Worm (Caenorhabditis elegans) whole organism, mixed stage, embryonic: Measurements from ENCODE around the gene fndc-1.

Experiments used
- M03D4.4 ChIP-seq: sonication (generic microtip); optimal IDR thresholded peaks from 2 replicates; lab custom pipeline; 2017; ENCODE audit warnings: mild to moderate bottlenecking, missing genetic modification characterization, missing compliant biosample characterization
- bed-3 ChIP-seq: fragments of 200-800 bp; sonication (Bioruptor generic); optimal IDR thresholded peaks from 3 replicates; lab custom pipeline; 2018; ENCODE audit warnings: mild to moderate bottlenecking, missing genetic modification characterization, moderate library complexity, missing compliant biosample characterization
- blmp-1 ChIP-seq: fragments of 150-350 bp; optimal IDR thresholded peaks from 2 replicates; lab custom pipeline; 2014; ENCODE audit warnings: missing biosample characterization, missing genetic modification characterization
- ceh-39 ChIP-seq: fragments of 150-350 bp; optimal IDR thresholded peaks from 2 replicates; lab custom pipeline; 2014; ENCODE audit warnings: missing biosample characterization, missing genetic modification characterization
- ceh-43 ChIP-seq: fragments of 200-800 bp; sonication (Bioruptor generic); optimal IDR thresholded peaks from 2 replicates; lab custom pipeline; 2018; ENCODE audit warnings: mild to moderate bottlenecking, missing genetic modification characterization, moderate library complexity, missing compliant biosample characterization
- ceh-83 ChIP-seq: fragments of 200-800 bp; sonication (Bioruptor generic); optimal IDR thresholded peaks from 2 replicates; lab custom pipeline; 2018; ENCODE audit warnings: mild to moderate bottlenecking, missing genetic modification characterization, missing compliant biosample characterization
- ces-1 ChIP-seq: fragments of 150-350 bp; optimal IDR thresholded peaks from 2 replicates; lab custom pipeline; 2014; ENCODE audit warnings: missing biosample characterization, missing genetic modification reagents, missing genetic modification characterization
- cnd-1 ChIP-seq: fragments of 200-800 bp; sonication (Bioruptor generic); optimal IDR thresholded peaks from 2 replicates; lab custom pipeline; 2018; ENCODE audit warnings: mild to moderate bottlenecking, missing genetic modification characterization, missing compliant biosample characterization
- drap-1 ChIP-seq: fragments of 200-800 bp; sonication (Bioruptor generic); optimal IDR thresholded peaks from 3 replicates; lab custom pipeline; 2018; ENCODE audit warnings: mild to moderate bottlenecking, missing genetic modification characterization, missing compliant biosample characterization
- elt-1 ChIP-seq: sonication (generic microtip); optimal IDR thresholded peaks from 2 replicates; lab custom pipeline; 2017; ENCODE audit warnings: missing genetic modification characterization, mild to moderate bottlenecking, missing compliant biosample characterization, antibody characterized with exemption, moderate library complexity, borderline replicate concordance; ENCODE audit not compliant: insufficient read depth
- elt-3 ChIP-seq: fragments of 150-350 bp; optimal IDR thresholded peaks from 2 replicates; lab custom pipeline; 2014; ENCODE audit warnings: missing biosample characterization, missing genetic modification characterization
- flh-1 ChIP-seq: fragments of 200-800 bp; sonication (Bioruptor generic); optimal IDR thresholded peaks from 2 replicates; lab custom pipeline; 2018; ENCODE audit warnings: mild to moderate bottlenecking, missing genetic modification characterization, moderate library complexity, missing compliant biosample characterization
- ham-2 ChIP-seq: fragments of 200-800 bp; sonication (Bioruptor generic); optimal IDR thresholded peaks from 2 replicates; lab custom pipeline; 2018; ENCODE audit warnings: mild to moderate bottlenecking, missing genetic modification characterization, missing compliant biosample characterization
- hlh-1 ChIP-seq: fragments of 150-350 bp; optimal IDR thresholded peaks from 2 replicates; lab custom pipeline; 2014; ENCODE audit warnings: missing biosample characterization, missing genetic modification reagents, missing genetic modification characterization
- lin-13 ChIP-seq: fragments of 150-350 bp; optimal IDR thresholded peaks from 2 replicates; lab custom pipeline; 2014; ENCODE audit warnings: missing biosample characterization, missing genetic modification characterization
- lin-32 ChIP-seq: fragments of 200-800 bp; sonication (Bioruptor generic); optimal IDR thresholded peaks from 2 replicates; lab custom pipeline; 2018; ENCODE audit warnings: mild to moderate bottlenecking, missing genetic modification characterization, missing compliant biosample characterization
- lsy-2 ChIP-seq: fragments of 150-350 bp; optimal IDR thresholded peaks from 2 replicates; lab custom pipeline; 2014; ENCODE audit warnings: missing biosample characterization, missing genetic modification characterization
- mab-5 ChIP-seq: fragments of 150-350 bp; optimal IDR thresholded peaks from 2 replicates; lab custom pipeline; 2014; ENCODE audit warnings: missing biosample characterization, missing genetic modification characterization
- mep-1 ChIP-seq: fragments of 150-350 bp; optimal IDR thresholded peaks from 2 replicates; lab custom pipeline; 2017; ENCODE audit warnings: missing biosample characterization, missing genetic modification reagents, missing genetic modification characterization, inconsistent platforms
- mls-2 ChIP-seq: sonication (generic microtip); optimal IDR thresholded peaks from 2 replicates; lab custom pipeline; 2016; ENCODE audit warnings: mild to moderate bottlenecking, missing genetic modification characterization, moderate library complexity, missing compliant biosample characterization
- nhr-12 ChIP-seq: fragments of 150-350 bp; optimal IDR thresholded peaks from 2 replicates; lab custom pipeline; 2014; ENCODE audit warnings: missing biosample characterization, missing genetic modification characterization
- nhr-2 ChIP-seq: fragments of 150-350 bp; optimal IDR thresholded peaks from 2 replicates; lab custom pipeline; 2014; ENCODE audit warnings: missing biosample characterization, missing genetic modification characterization
- nhr-237 ChIP-seq: fragments of 150-350 bp; optimal IDR thresholded peaks from 2 replicates; lab custom pipeline; 2014; ENCODE audit warnings: missing biosample characterization, missing genetic modification characterization
- nhr-28 ChIP-seq: fragments of 150-350 bp; optimal IDR thresholded peaks from 2 replicates; lab custom pipeline; 2014; ENCODE audit warnings: missing biosample characterization, missing genetic modification characterization
- nhr-76 ChIP-seq: sonication (generic microtip); optimal IDR thresholded peaks from 2 replicates; lab custom pipeline; 2017; ENCODE audit warnings: missing biosample characterization, missing genetic modification characterization
- pha-4 ChIP-seq: fragments of 150-350 bp; optimal IDR thresholded peaks from 2 replicates; lab custom pipeline; 2018; ENCODE audit warnings: missing biosample characterization, missing genetic modification reagents, missing genetic modification characterization
- sem-2 ChIP-seq: fragments of 200-800 bp; sonication (Bioruptor generic); optimal IDR thresholded peaks from 2 replicates; lab custom pipeline; 2018; ENCODE audit warnings: mild to moderate bottlenecking, missing genetic modification characterization, missing compliant biosample characterization
- snpc-4 ChIP-seq: fragments of 150-350 bp; optimal IDR thresholded peaks from 2 replicates; lab custom pipeline; 2014; ENCODE audit warnings: missing biosample characterization, missing genetic modification characterization
- sptf-1 ChIP-seq: sonication (generic microtip); optimal IDR thresholded peaks from 2 replicates; lab custom pipeline; 2017; ENCODE audit warnings: mild to moderate bottlenecking, missing genetic modification characterization, moderate library complexity, missing compliant biosample characterization
- tbx-8 ChIP-seq: fragments of 200-800 bp; sonication (Bioruptor generic); optimal IDR thresholded peaks from 2 replicates; lab custom pipeline; 2018; ENCODE audit warnings: mild to moderate bottlenecking, missing genetic modification characterization, moderate library complexity, missing compliant biosample characterization
- unc-120 ChIP-seq: sonication (generic microtip); optimal IDR thresholded peaks from 2 replicates; lab custom pipeline; 2017; ENCODE audit warnings: missing genetic modification characterization, missing compliant biosample characterization; ENCODE audit not compliant: poor library complexity, severe bottlenecking
- unc-39 ChIP-seq: fragments of 150-350 bp; optimal IDR thresholded peaks from 2 replicates; lab custom pipeline; 2014; ENCODE audit warnings: missing biosample characterization, missing genetic modification characterization
- unc-62 ChIP-seq: fragments of 150-350 bp; optimal IDR thresholded peaks from 2 replicates; lab custom pipeline; 2014; ENCODE audit warnings: missing biosample characterization, missing genetic modification reagents, missing genetic modification characterization
- zip-8 ChIP-seq: fragments of 150-350 bp; optimal IDR thresholded peaks from 2 replicates; lab custom pipeline; 2014; ENCODE audit warnings: missing biosample characterization, missing genetic modification characterization
- ztf-11 ChIP-seq: fragments of 150-350 bp; optimal IDR thresholded peaks from 2 replicates; lab custom pipeline; 2014; ENCODE audit warnings: missing biosample characterization, missing genetic modification characterization

The fndc-1 gene

DNA sequence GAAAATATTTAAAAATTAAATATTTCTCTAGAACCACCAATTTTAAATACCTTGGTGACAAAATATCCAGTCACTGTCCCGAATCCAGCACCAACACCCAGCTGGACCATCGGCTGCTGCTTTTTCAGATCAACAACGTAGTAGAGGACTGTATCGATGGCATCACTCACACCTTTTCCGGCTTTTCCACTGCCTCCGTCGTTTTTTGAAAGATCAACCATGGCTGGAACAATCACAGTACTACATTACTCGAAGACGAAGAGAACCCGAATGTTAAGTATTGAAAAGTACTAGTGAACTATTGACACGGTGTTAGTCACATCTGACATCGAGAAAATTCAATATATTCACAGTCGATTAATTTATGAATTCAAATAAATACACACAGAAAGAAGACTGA, at the start of gene fndc-1:
Gene fndc-1, minus strand, starts transcription at position 227 of the 400 bp plus-strand sequence.
- TF ChIP-seq bed-3 (GFP tag; lab: Kevin White, UChicago) (no peak), elt-1 (no peak), mep-1 (no peak), drap-1 (GFP tag; lab: Kevin White, UChicago) (no peak), tbx-8 (GFP tag; lab: Kevin White, UChicago) (no peak), ceh-83 (GFP tag; lab: Kevin White, UChicago) (no peak), cnd-1 (tag; lab: Kevin White, UChicago) (no peak), ceh-43 (GFP tag; lab: Kevin White, UChicago) (no peak), unc-62 (no peak), nhr-76 (no peak), nhr-12 (no peak), lin-13 (no peak), unc-39 (no peak), elt-3 (no peak), snpc-4 (no peak), lsy-2 (tag; lab: Kevin White, UChicago) (no peak)

DNA sequence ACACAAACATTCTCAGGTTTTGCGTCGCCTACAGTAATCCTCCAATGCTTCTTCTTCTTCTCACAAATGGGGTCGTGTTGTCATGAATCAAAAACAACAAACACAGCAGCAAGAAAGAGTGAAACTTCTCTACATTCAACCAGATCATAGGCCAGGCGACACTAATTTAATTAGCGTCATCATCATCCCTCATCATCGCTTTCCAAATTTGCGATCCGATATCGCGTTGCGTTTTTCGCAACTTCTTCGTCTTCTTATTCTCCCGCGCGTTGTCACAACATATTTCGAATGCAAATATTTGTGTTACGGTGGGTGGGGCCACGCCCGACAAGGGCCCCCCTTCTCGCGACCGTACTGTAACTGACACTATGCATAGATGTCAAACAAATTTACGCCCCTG, 49.3 kb upstream of the fndc-1 start:
- no peak for TF ChIP-seq mab-5
- TF ChIP-seq ztf-11 (tag; lab: Kevin White, UChicago), result no peak
- no peak for TF ChIP-seq tbx-8 (GFP tag; lab: Kevin White, UChicago)
- TF ChIP-seq cnd-1 (tag; lab: Kevin White, UChicago), result no peak
- TF ChIP-seq lsy-2 (tag; lab: Kevin White, UChicago), result no peak
- no peak for TF ChIP-seq flh-1 (GFP tag; lab: Kevin White, UChicago)
- no peak for TF ChIP-seq unc-39
- TF ChIP-seq, all 35 proteins: peak for 0

DNA sequence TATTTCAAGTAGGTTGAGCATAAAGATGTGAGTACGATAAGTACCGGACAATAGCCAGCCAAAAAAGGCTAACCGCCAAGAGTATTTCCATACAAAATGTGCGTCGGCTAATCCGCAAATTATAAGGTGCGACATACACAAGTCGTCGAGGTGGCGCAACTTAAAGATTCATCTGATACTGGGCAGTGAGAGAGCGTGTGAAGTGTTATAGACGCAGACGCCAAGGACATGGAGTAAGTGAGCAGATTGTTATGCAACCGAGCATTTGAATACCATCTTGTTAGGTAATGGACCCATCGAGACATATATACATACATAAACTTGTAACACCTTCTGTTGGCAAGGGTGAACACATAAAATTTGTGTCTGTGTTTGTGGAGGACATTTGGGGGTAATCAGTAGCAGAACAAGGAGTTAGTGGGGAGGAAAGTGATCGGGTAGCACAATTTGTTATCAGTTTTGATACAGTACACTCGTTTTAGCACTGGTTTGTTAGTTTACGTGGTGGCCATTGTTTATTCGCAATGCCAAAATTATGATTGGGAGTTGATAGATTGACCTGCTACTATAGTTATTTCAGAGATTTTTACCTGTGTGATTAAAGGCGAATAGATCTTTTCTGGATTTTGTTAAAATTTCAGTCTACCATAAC, 48.3 kb upstream of the fndc-1 start:
- TF ChIP-seq ceh-83 (GFP tag; lab: Kevin White, UChicago), result peak; percentile 2
- no peak for TF ChIP-seq nhr-237
- no peak for TF ChIP-seq M03D4.4 (tag; lab: Kevin White, UChicago)
- TF ChIP-seq bed-3 (GFP tag; lab: Kevin White, UChicago), result no peak
- TF ChIP-seq flh-1 (GFP tag; lab: Kevin White, UChicago), result no peak
- no peak for TF ChIP-seq cnd-1 (tag; lab: Kevin White, UChicago)
- TF ChIP-seq nhr-76, result no peak
- no peak for TF ChIP-seq nhr-12
- no peak for TF ChIP-seq tbx-8 (GFP tag; lab: Kevin White, UChicago)
- no peak for TF ChIP-seq drap-1 (GFP tag; lab: Kevin White, UChicago)
- no peak for TF ChIP-seq ceh-43 (GFP tag; lab: Kevin White, UChicago)
- TF ChIP-seq mep-1, result no peak
- TF ChIP-seq nhr-2 (tag; lab: Kevin White, UChicago), result peak; percentile 95
- TF ChIP-seq elt-3, result no peak
- no peak for TF ChIP-seq unc-120 (tag; lab: Kevin White, UChicago)
- TF ChIP-seq nhr-28, result no peak
- TF ChIP-seq sem-2 (GFP tag; lab: Kevin White, UChicago), result no peak
- TF ChIP-seq ces-1, result no peak
- TF ChIP-seq elt-1, result no peak
- TF ChIP-seq hlh-1, result no peak
- TF ChIP-seq lin-32 (GFP tag; lab: Kevin White, UChicago), result no peak
- no peak for TF ChIP-seq pha-4 (tag; lab: Kevin White, UChicago)
- TF ChIP-seq unc-62, result no peak
- TF ChIP-seq lsy-2 (tag; lab: Kevin White, UChicago), result no peak
- no peak for TF ChIP-seq ceh-39 (tag; lab: Kevin White, UChicago)
- TF ChIP-seq lin-13, result no peak
- TF ChIP-seq sptf-1 (tag; lab: Kevin White, UChicago), result peak; percentile 35
- no peak for TF ChIP-seq ztf-11 (tag; lab: Kevin White, UChicago)
- TF ChIP-seq ham-2 (GFP tag; lab: Kevin White, UChicago), result peak; percentile 5
- no peak for TF ChIP-seq unc-39
- TF ChIP-seq zip-8, result peak; percentile 12
- TF ChIP-seq mls-2 (tag; lab: Kevin White, UChicago), result no peak
- no peak for TF ChIP-seq snpc-4
- TF ChIP-seq blmp-1 (tag; lab: Kevin White, UChicago), result no peak
- TF ChIP-seq mab-5, result no peak

DNA sequence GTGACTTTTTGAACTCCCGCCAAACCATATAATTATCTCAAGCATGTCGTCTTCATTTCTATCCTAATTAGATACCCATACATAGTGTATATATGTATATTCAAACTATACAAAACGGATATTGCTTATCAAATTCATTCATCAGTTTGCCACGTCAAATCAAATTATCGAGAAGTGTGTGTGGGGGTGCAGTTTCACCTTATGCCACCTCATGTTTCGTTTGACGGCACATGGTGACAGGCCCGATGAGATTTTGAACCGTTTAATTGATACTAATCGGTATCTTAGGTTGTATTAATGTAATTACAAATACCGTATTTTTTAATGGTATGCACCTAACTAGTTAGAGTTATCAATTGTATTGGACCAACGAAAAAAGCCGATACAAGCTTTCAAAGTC, 47.6 kb upstream of the fndc-1 start:
- TF ChIP-seq flh-1 (GFP tag; lab: Kevin White, UChicago) (no peak), bed-3 (GFP tag; lab: Kevin White, UChicago) (no peak), M03D4.4 (tag; lab: Kevin White, UChicago) (no peak), unc-120 (tag; lab: Kevin White, UChicago) (no peak), snpc-4 (no peak), nhr-28 (no peak), blmp-1 (tag; lab: Kevin White, UChicago) (peak; percentile 32), lin-32 (GFP tag; lab: Kevin White, UChicago) (no peak), zip-8 (no peak), sptf-1 (tag; lab: Kevin White, UChicago) (no peak), hlh-1 (no peak), mls-2 (tag; lab: Kevin White, UChicago) (no peak), nhr-76 (no peak), unc-62 (peak; percentile 31), ceh-43 (GFP tag; lab: Kevin White, UChicago) (peak; percentile 9)
